Fruit fly (Drosophila melanogaster): ENCODE data around the gene CTCF.

Gene CTCF

dm6 chr3L:7390442-7390841, 33.9 kb upstream of the CTCF start, which contains the start of gene CG8563:
Gene CG8563, plus strand, starts transcription at chr3L:7390742.
- TF ChIP-seq NfI (GFP tag; optimal IDR thresholded peaks at IDR 0.05) (no peak), CG18599 (GFP tag; optimal IDR thresholded peaks at IDR 0.05) (no peak), sug (tag; optimal IDR thresholded peaks at IDR 0.05) (no peak), ssp (GFP tag; IDR thresholded peaks at IDR 0.05) (no peak), az2 (GFP tag; optimal IDR thresholded peaks at IDR 0.05) (no peak), zfh2 (GFP tag; optimal IDR thresholded peaks at IDR 0.05) (no peak), Awh (GFP tag; IDR thresholded peaks at IDR 0.05) (no peak), CG7357 (GFP tag; IDR thresholded peaks at IDR 0.05) (no peak), CG18476 (GFP tag; optimal IDR thresholded peaks at IDR 0.05) (no peak), Ssrp (tag; optimal IDR thresholded peaks at IDR 0.05) (no peak), Adf1 (GFP tag; IDR thresholded peaks at IDR 0.05) (no peak), pb (GFP tag; optimal IDR thresholded peaks at IDR 0.05) (no peak), pan (optimal IDR thresholded peaks at IDR 0.05) (no peak), pan (GFP tag; optimal IDR thresholded peaks at IDR 0.05 in 1 of 2, IDR thresholded peaks at IDR 0.05 in 1 of 2) (no peak), CG11247 (GFP tag; IDR thresholded peaks at IDR 0.05) (no peak), nom (GFP tag; optimal IDR thresholded peaks at IDR 0.05) (no peak), al (GFP tag; IDR thresholded peaks at IDR 0.05) (no peak), rib (GFP tag; IDR thresholded peaks at IDR 0.05) (no peak), CG15696 (tag; optimal IDR thresholded peaks at IDR 0.05) (no peak), pum (GFP tag; optimal IDR thresholded peaks at IDR 0.05) (no peak), Dip2 (GFP tag; IDR thresholded peaks at IDR 0.05) (no peak)

- no peak for TF ChIP-seq TFAM (GFP tag; optimal IDR thresholded peaks at IDR 0.05)
- no peak for TF ChIP-seq CG8290 (GFP tag; optimal IDR thresholded peaks at IDR 0.05)
- TF ChIP-seq CG8290 (tag; optimal IDR thresholded peaks at IDR 0.05): no peak
- no peak for TF ChIP-seq eyg (GFP tag; optimal IDR thresholded peaks at IDR 0.05)
- TF ChIP-seq CG1792 (GFP tag; optimal IDR thresholded peaks at IDR 0.05): no peak
- TF ChIP-seq nmo (GFP tag; optimal IDR thresholded peaks at IDR 0.05): no peak
- 0 out of 4 replicates have a peak, but pooled peaks have one; percentile 51 for TF ChIP-seq chinmo (GFP tag; IDR thresholded peaks at IDR 0.05; ENCODE audit: partially characterized antibody)
- TF ChIP-seq so (GFP tag; IDR thresholded peaks at IDR 0.05): no peak
- no peak for TF ChIP-seq CG10654 (GFP tag; optimal IDR thresholded peaks at IDR 0.05)
- TF ChIP-seq p53 (GFP tag; optimal IDR thresholded peaks at IDR 0.05): no peak
- no peak for TF ChIP-seq sd (tag; optimal IDR thresholded peaks at IDR 0.05)
- TF ChIP-seq Eip74EF (GFP tag; optimal IDR thresholded peaks at IDR 0.05): peak in 1 of 2 experiments; percentile 68
Measured at dm6 chr3L:7390004-7390403, 33.5 kb upstream of the CTCF start.

- TF ChIP-seq CG4617 (GFP tag; optimal IDR thresholded peaks at IDR 0.05; ENCODE audit: borderline replicate concordance) (no peak), Ets65A (GFP tag) (peak; percentile 13), lov (optimal IDR thresholded peaks at IDR 0.05) (no peak), lov (GFP tag; IDR thresholded peaks at IDR 0.05) (0 out of 3 replicates have a peak, but pooled peaks have one; percentile 37)
Measured at dm6 chr3L:7387814-7388213, 31.3 kb upstream of the CTCF start, which contains the start of gene CG8564. Gene CG8564, minus strand, starts transcription at chr3L:7387914.

- TF ChIP-seq Usf (GFP tag; optimal IDR thresholded peaks at IDR 0.05) (peak; percentile 39), Hr39 (optimal IDR thresholded peaks at IDR 0.05) (no peak), CG12744 (GFP tag; optimal IDR thresholded peaks at IDR 0.05) (no peak), zfh1 (GFP tag; IDR thresholded peaks at IDR 0.05) (peak; percentile 42; the same call in 1 of the 3 replicates), Hand (GFP tag; optimal IDR thresholded peaks at IDR 0.05) (peak; percentile 10), eyg (GFP tag; optimal IDR thresholded peaks at IDR 0.05) (no peak), Tbp (GFP tag; optimal IDR thresholded peaks at IDR 0.05) (no peak), ab (GFP tag; optimal IDR thresholded peaks at IDR 0.05) (no peak), CG6254 (GFP tag; optimal IDR thresholded peaks at IDR 0.05) (no peak), CG42726 (GFP tag; IDR thresholded peaks at IDR 0.05; ENCODE audit: partially characterized antibody) (0 out of 2 replicates have a peak, but pooled peaks have one; percentile 53), CG16815 (GFP tag; optimal IDR thresholded peaks at IDR 0.05) (peak; percentile 19), CG8281 (tag; optimal IDR thresholded peaks at IDR 0.05) (no peak), CG1233 (GFP tag; optimal IDR thresholded peaks at IDR 0.05) (no peak)
Measured at dm6 chr3L:7381359-7381976, 25.0 kb upstream of the CTCF start, which contains the start of the genes SMSr and smid. Gene SMSr, minus strand, starts transcription at chr3L:7381474. Gene smid, plus strand, starts transcription at chr3L:7381614.
